Fruit fly (Drosophila melanogaster) whole organism, embryonic: ENCODE results near the gene ab.
A peak's percentile ranks its signal among the peaks of the same experiment; 100 is the strongest.

ENCODE experiments used
- B-H1 ChIP-seq: fragments of 200-800 bp; sonication (Bioruptor generic); IDR thresholded peaks from 3 replicates; pipeline ENCODE4 v1.3.6; 2022; ENCODE audit warnings: missing biosample characterization, missing genetic modification characterization
- Blimp-1 ChIP-seq: fragments of 200-800 bp; sonication (Bioruptor generic); optimal IDR thresholded peaks from 3 replicates; lab custom pipeline; 2018; ENCODE audit warnings: missing biosample characterization, missing genetic modification characterization, mild to moderate bottlenecking, moderate library complexity, missing genetic modification reagents
- CG10147 ChIP-seq: fragments of 200-800 bp; sonication (Bioruptor generic); optimal IDR thresholded peaks from 2 replicates; lab custom pipeline; 2019; ENCODE audit warnings: missing biosample characterization, mild to moderate bottlenecking, missing genetic modification characterization, moderate library complexity
- CG10462 ChIP-seq: fragments of 200-800 bp; sonication (Bioruptor generic); optimal IDR thresholded peaks from 2 replicates; lab custom pipeline; 2016; ENCODE audit warnings: missing biosample characterization, missing genetic modification characterization
- CG10979 ChIP-seq: fragments of 200-800 bp; sonication (Bioruptor generic); optimal IDR thresholded peaks from 2 replicates; lab custom pipeline; 2018; ENCODE audit warnings: missing biosample characterization, mild to moderate bottlenecking, missing genetic modification characterization, moderate library complexity
- CG12744 ChIP-seq: fragments of 200-800 bp; sonication (Bioruptor generic); optimal IDR thresholded peaks from 2 replicates; lab custom pipeline; 2016; ENCODE audit warnings: missing biosample characterization, missing genetic modification characterization
- CG13424 ChIP-seq: fragments of 200-800 bp; sonication (Bioruptor generic); optimal IDR thresholded peaks from 2 replicates; lab custom pipeline; 2019; ENCODE audit warnings: missing biosample characterization, mild to moderate bottlenecking, missing genetic modification characterization, moderate library complexity
- CG13775 ChIP-seq: fragments of 200-800 bp; sonication (Bioruptor generic); optimal IDR thresholded peaks from 3 replicates; lab custom pipeline; 2017; ENCODE audit warnings: missing biosample characterization, mild to moderate bottlenecking, missing genetic modification characterization
- CG15696 ChIP-seq: fragments of 200-800 bp; sonication (Bioruptor generic); optimal IDR thresholded peaks from 2 replicates; lab custom pipeline; 2019; ENCODE audit warnings: missing biosample characterization, mild to moderate bottlenecking, missing genetic modification characterization, moderate library complexity
- CG1602 ChIP-seq: fragments of 200-800 bp; sonication (Bioruptor generic); optimal IDR thresholded peaks from 3 replicates; lab custom pipeline; 2016; ENCODE audit warnings: missing biosample characterization, missing genetic modification characterization
- CG16863 ChIP-seq: fragments of 200-800 bp; sonication (Bioruptor generic); optimal IDR thresholded peaks from 3 replicates; lab custom pipeline; 2016; ENCODE audit warnings: missing biosample characterization, missing genetic modification characterization
- CG17328 ChIP-seq: fragments of 200-800 bp; sonication (Bioruptor generic); IDR thresholded peaks from 2 replicates; pipeline ENCODE4 v1.3.6; 2022; ENCODE audit warnings: missing biosample characterization, missing genetic modification characterization
- CG18619 ChIP-seq: fragments of 200-800 bp; sonication (Bioruptor generic); optimal IDR thresholded peaks from 3 replicates; lab custom pipeline; 2017; ENCODE audit warnings: missing biosample characterization, mild to moderate bottlenecking, missing genetic modification characterization
- CG31224 ChIP-seq: fragments of 200-800 bp; sonication (Bioruptor generic); IDR thresholded peaks from 2 replicates; pipeline ENCODE4 v1.3.6; 2022; ENCODE audit warnings: missing biosample characterization, missing genetic modification characterization
- CG33557 ChIP-seq: fragments of 200-800 bp; sonication (Bioruptor generic); optimal IDR thresholded peaks from 2 replicates; lab custom pipeline; 2019; ENCODE audit warnings: missing biosample characterization, mild to moderate bottlenecking, missing genetic modification characterization, moderate library complexity
- CG4617 ChIP-seq: fragments of 200-800 bp; sonication (Bioruptor generic); optimal IDR thresholded peaks from 3 replicates; lab custom pipeline; 2016; ENCODE audit warnings: missing biosample characterization, missing genetic modification characterization, borderline replicate concordance
- CG4854 ChIP-seq: fragments of 200-800 bp; sonication (Bioruptor generic); optimal IDR thresholded peaks from 2 replicates; lab custom pipeline; 2016; ENCODE audit warnings: missing biosample characterization, missing genetic modification characterization, inconsistent platforms
- CG6791 ChIP-seq: fragments of 200-800 bp; sonication (Bioruptor generic); IDR thresholded peaks from 3 replicates; pipeline ENCODE4 v1.3.6; 2022; ENCODE audit warnings: missing biosample characterization, missing genetic modification characterization; ENCODE audit not compliant: partially characterized antibody
- CG7987 ChIP-seq: fragments of 200-800 bp; sonication (Bioruptor generic); optimal IDR thresholded peaks from 2 replicates; lab custom pipeline; 2018; ENCODE audit warnings: missing biosample characterization, mild to moderate bottlenecking, missing genetic modification characterization, moderate library complexity
- CG8944 ChIP-seq: fragments of 200-800 bp; sonication (Bioruptor generic); optimal IDR thresholded peaks from 3 replicates; lab custom pipeline; 2016; ENCODE audit warnings: missing biosample characterization, missing genetic modification characterization
- CG9215 ChIP-seq: fragments of 200-800 bp; sonication (Bioruptor generic); IDR thresholded peaks from 2 replicates; pipeline ENCODE4 v1.3.6; 2022; ENCODE audit warnings: missing biosample characterization, missing genetic modification characterization
- CkIIα-i1 ChIP-seq: fragments of 200-800 bp; sonication (Bioruptor generic); IDR thresholded peaks from 2 replicates; pipeline ENCODE4 v1.3.6; 2022; ENCODE audit warnings: missing biosample characterization, missing genetic modification characterization
- D ChIP-seq, 2 experiments: fragments of 200-800 bp in 1 of 2; fragments of >200 bp in 1 of 2; sonication (Bioruptor generic) in 1 of 2; optimal IDR thresholded peaks; 2 replicates in 1 of 2; 3 replicates in 1 of 2; lab custom pipeline; 2017; ENCODE audit warnings: mild to moderate bottlenecking in 1 of 2, missing biosample characterization in 1 of 2, missing genetic modification characterization in 1 of 2, missing genetic modification reagents in 1 of 2
- Dip2 ChIP-seq: fragments of 200-800 bp; sonication (Bioruptor generic); IDR thresholded peaks from 2 replicates; pipeline ENCODE4 v1.3.6; 2022; ENCODE audit warnings: missing biosample characterization, missing genetic modification characterization
- Dip3 ChIP-seq: fragments of 200-800 bp; sonication (Bioruptor generic); optimal IDR thresholded peaks from 3 replicates; lab custom pipeline; 2016; ENCODE audit warnings: missing biosample characterization, missing genetic modification characterization
- Ets97D ChIP-seq: fragments of 200-800 bp; sonication (Bioruptor generic); optimal IDR thresholded peaks from 3 replicates; lab custom pipeline; 2016; ENCODE audit warnings: missing biosample characterization, missing genetic modification characterization
- GATAe ChIP-seq: fragments of 200-800 bp; sonication (Bioruptor generic); conservative IDR thresholded peaks from 2 replicates; pipeline ENCODE4 v1.3.6; 2022; ENCODE audit warnings: missing biosample characterization, missing genetic modification characterization
- HmgZ ChIP-seq: fragments of 200-800 bp; sonication (Bioruptor generic); optimal IDR thresholded peaks from 2 replicates; lab custom pipeline; 2018; ENCODE audit warnings: missing biosample characterization, mild to moderate bottlenecking, missing genetic modification characterization
- Mrtf ChIP-seq: fragments of 200-800 bp; sonication (Bioruptor generic); IDR thresholded peaks from 3 replicates; pipeline ENCODE4 v1.3.6; 2022; ENCODE audit warnings: missing biosample characterization, missing genetic modification characterization
- NC2α ChIP-seq: fragments of 200-800 bp; sonication (Bioruptor generic); optimal IDR thresholded peaks from 2 replicates; lab custom pipeline; 2016; ENCODE audit warnings: missing biosample characterization, missing genetic modification characterization
- Optix ChIP-seq: fragments of 200-800 bp; sonication (Bioruptor generic); IDR thresholded peaks from 3 replicates; pipeline ENCODE4 v1.3.6; 2022; ENCODE audit warnings: missing biosample characterization, missing genetic modification characterization
- Rx ChIP-seq: fragments of 200-800 bp; sonication (Bioruptor generic); IDR thresholded peaks from 2 replicates; pipeline ENCODE4 v1.3.6; 2022; ENCODE audit warnings: missing biosample characterization, missing genetic modification characterization
- Ssrp ChIP-seq: fragments of 200-800 bp; sonication (Bioruptor generic); optimal IDR thresholded peaks from 2 replicates; lab custom pipeline; 2018; ENCODE audit warnings: missing biosample characterization, mild to moderate bottlenecking, missing genetic modification characterization, moderate library complexity
- Usf ChIP-seq: fragments of 200-800 bp; sonication (Bioruptor generic); optimal IDR thresholded peaks from 2 replicates; lab custom pipeline; 2017; ENCODE audit warnings: missing genotype, missing biosample characterization, missing genetic modification characterization
- Xbp1 ChIP-seq: fragments of 200-800 bp; sonication (Bioruptor generic); optimal IDR thresholded peaks from 3 replicates; lab custom pipeline; 2016; ENCODE audit warnings: missing biosample characterization, mild to moderate bottlenecking, missing genetic modification characterization
- ap ChIP-seq: fragments of 200-800 bp; sonication (Bioruptor generic); IDR thresholded peaks from 2 replicates; pipeline ENCODE4 v1.3.6; 2022; ENCODE audit warnings: missing biosample characterization, missing genetic modification characterization
- br ChIP-seq: fragments of >200 bp; optimal IDR thresholded peaks from 2 replicates; lab custom pipeline; 2017
- croc ChIP-seq: fragments of 200-800 bp; sonication (Bioruptor generic); conservative IDR thresholded peaks from 3 replicates; pipeline ENCODE4 v1.3.6; 2022; ENCODE audit warnings: missing biosample characterization, missing genetic modification characterization
- fd102C ChIP-seq: fragments of 200-800 bp; sonication (Bioruptor generic); optimal IDR thresholded peaks from 2 replicates; lab custom pipeline; 2018; ENCODE audit warnings: missing biosample characterization, mild to moderate bottlenecking, missing genetic modification characterization, moderate library complexity
- gcm ChIP-seq: fragments of 200-800 bp; sonication (Bioruptor generic); optimal IDR thresholded peaks from 2 replicates; lab custom pipeline; 2019; ENCODE audit warnings: missing biosample characterization, mild to moderate bottlenecking, missing genetic modification characterization, moderate library complexity
- jing ChIP-seq: fragments of 200-800 bp; sonication (Bioruptor generic); optimal IDR thresholded peaks from 2 replicates; lab custom pipeline; 2018; ENCODE audit warnings: missing biosample characterization, mild to moderate bottlenecking, missing genetic modification characterization
- kah ChIP-seq: fragments of 200-800 bp; sonication (Bioruptor generic); optimal IDR thresholded peaks from 2 replicates; lab custom pipeline; 2018; ENCODE audit warnings: missing biosample characterization, mild to moderate bottlenecking, missing genetic modification characterization
- lbe ChIP-seq: fragments of 200-800 bp; sonication (Bioruptor generic); optimal IDR thresholded peaks from 2 replicates; lab custom pipeline; 2016; ENCODE audit warnings: missing biosample characterization, mild to moderate bottlenecking, missing genetic modification characterization
- lmd ChIP-seq: fragments of 200-800 bp; sonication (Bioruptor generic); IDR thresholded peaks from 2 replicates; pipeline ENCODE4 v1.3.6; 2022; ENCODE audit warnings: missing biosample characterization, missing genetic modification characterization
- lola ChIP-seq, 3 experiments: fragments of >200 bp in 2 of 3; fragments of 200-800 bp in 1 of 3; sonication (Bioruptor generic) in 1 of 3; optimal IDR thresholded peaks; 2 replicates each; lab custom pipeline; 2017 to 2019; ENCODE audit warnings: missing biosample characterization in 3 of 3, missing genetic modification characterization in 3 of 3, mild to moderate bottlenecking in 1 of 3, moderate library complexity in 1 of 3
- onecut ChIP-seq: fragments of 200-800 bp; sonication (Bioruptor generic); IDR thresholded peaks from 2 replicates; pipeline ENCODE4 v1.3.6; 2022; ENCODE audit warnings: missing biosample characterization, missing genetic modification characterization
- pfk ChIP-seq: fragments of 200-800 bp; sonication (Bioruptor generic); optimal IDR thresholded peaks from 2 replicates; lab custom pipeline; 2018; ENCODE audit warnings: missing biosample characterization, mild to moderate bottlenecking, missing genetic modification characterization, moderate library complexity
- ranshi ChIP-seq: fragments of 200-800 bp; sonication (Bioruptor generic); IDR thresholded peaks from 2 replicates; pipeline ENCODE4 v1.3.6; 2022; ENCODE audit warnings: missing biosample characterization, missing genetic modification characterization
- seq ChIP-seq: fragments of 200-800 bp; sonication (Bioruptor generic); IDR thresholded peaks from 2 replicates; pipeline ENCODE4 v1.3.6; 2022; ENCODE audit warnings: missing biosample characterization, missing genetic modification characterization
- wdn ChIP-seq: fragments of 200-800 bp; sonication (Bioruptor generic); IDR thresholded peaks from 2 replicates; pipeline ENCODE4 v1.3.6; 2022; ENCODE audit warnings: missing biosample characterization, missing genetic modification characterization

The ab gene

dm6 chr2L:11206604-11207238 lies 3.8 kb upstream of the ab start (continued):
- no peak for TF ChIP-seq CG4617 (GFP tag; lab: Kevin White, UChicago)
- TF ChIP-seq CG13775 (GFP tag; lab: Kevin White, UChicago) = no peak
- no peak for TF ChIP-seq CG10462 (GFP tag; lab: Kevin White, UChicago)
- no peak for TF ChIP-seq wdn (GFP tag; lab: Robert Waterston, UW)
- TF ChIP-seq CG17328 (GFP tag; lab: Robert Waterston, UW) = no peak
- no peak for TF ChIP-seq CG31224 (GFP tag; lab: Robert Waterston, UW)
- no peak for TF ChIP-seq lmd (GFP tag; lab: Robert Waterston, UW)
- no peak for TF ChIP-seq NC2α
- peak; percentile 51 for TF ChIP-seq onecut (GFP tag; lab: Robert Waterston, UW)
- TF ChIP-seq Usf (GFP tag; lab: Kevin White, UChicago) = no peak
- TF ChIP-seq CG13424 = no peak
- peak; percentile 45 for TF ChIP-seq CG7987 (GFP tag; lab: Kevin White, UChicago)
- TF ChIP-seq pfk (GFP tag; lab: Kevin White, UChicago) = no peak
- peak; percentile 14 for TF ChIP-seq Blimp-1 (GFP tag; lab: Kevin White, UChicago)
- TF ChIP-seq Optix (GFP tag; lab: Robert Waterston, UW) = no peak
- peak; percentile 19 for TF ChIP-seq CG8944 (GFP tag; lab: Kevin White, UChicago)
- TF ChIP-seq CkIIα-i1 (GFP tag; lab: Robert Waterston, UW) = no peak
- TF ChIP-seq kah (GFP tag; lab: Kevin White, UChicago) = no peak
- TF ChIP-seq CG4854 (GFP tag; lab: Kevin White, UChicago) = no peak
- peak; percentile 11 for TF ChIP-seq CG18619 (GFP tag; lab: Kevin White, UChicago)
- no peak for TF ChIP-seq ranshi
- peak; percentile 29; the same call in 1 of the 2 replicates for TF ChIP-seq Rx (GFP tag; lab: Robert Waterston, UW)
- no peak for TF ChIP-seq seq (GFP tag; lab: Robert Waterston, UW)
- TF ChIP-seq Ssrp (tag; lab: Kevin White, UChicago) = no peak
- TF ChIP-seq jing = peak; percentile 1
- TF ChIP-seq CG15696 (tag; lab: Kevin White, UChicago) = peak; percentile 82
- TF ChIP-seq br (lab: Kevin White, UChicago) = no peak
- TF ChIP-seq CG10979 (tag; lab: Kevin White, UChicago) = no peak
- TF ChIP-seq ap (GFP tag; lab: Robert Waterston, UW) = no peak
- TF ChIP-seq lbe (GFP tag; lab: Kevin White, UChicago) = no peak
- no peak for TF ChIP-seq Ets97D (GFP tag; lab: Kevin White, UChicago)
- TF ChIP-seq D (optimal IDR thresholded peaks at IDR 0.05; lab: Kevin White, UChicago) = no peak
- TF ChIP-seq D (GFP tag; optimal IDR thresholded peaks at IDR 0.05; lab: Kevin White, UChicago) = peak; percentile 46
- TF ChIP-seq CG33557 (GFP tag; lab: Kevin White, UChicago) = peak; percentile 77
- no peak for TF ChIP-seq CG9215 (GFP tag; lab: Robert Waterston, UW)
- TF ChIP-seq gcm (GFP tag; lab: Kevin White, UChicago) = peak; percentile 35
- TF ChIP-seq HmgZ (tag; lab: Kevin White, UChicago) = no peak
- no peak for TF ChIP-seq CG16863 (GFP tag; lab: Kevin White, UChicago)
- TF ChIP-seq GATAe = no peak
- TF ChIP-seq Dip3 = no peak
- TF ChIP-seq fd102C = peak; percentile 57
- TF ChIP-seq CG10147 (GFP tag; lab: Kevin White, UChicago) = no peak
- TF ChIP-seq croc (GFP tag; lab: Robert Waterston, UW) = no peak
- no peak for TF ChIP-seq B-H1 (GFP tag; lab: Robert Waterston, UW)
- TF ChIP-seq CG1602 (GFP tag; lab: Kevin White, UChicago) = peak; percentile 4
- TF ChIP-seq Mrtf (GFP tag; lab: Robert Waterston, UW) = no peak
- TF ChIP-seq CG12744 (GFP tag; lab: Kevin White, UChicago) = no peak
- no peak for TF ChIP-seq CG6791
- TF ChIP-seq Xbp1 (GFP tag; lab: Kevin White, UChicago) = no peak
- peak in 1 of 3 experiments; percentile 47 for TF ChIP-seq lola (GFP tag; optimal IDR thresholded peaks at IDR 0.05; lab: Kevin White, UChicago)
- TF ChIP-seq Dip2 (GFP tag; lab: Robert Waterston, UW) = no peak
